Fruit fly (Drosophila melanogaster): Measurements from ENCODE around the gene wrm2.

DNA sequence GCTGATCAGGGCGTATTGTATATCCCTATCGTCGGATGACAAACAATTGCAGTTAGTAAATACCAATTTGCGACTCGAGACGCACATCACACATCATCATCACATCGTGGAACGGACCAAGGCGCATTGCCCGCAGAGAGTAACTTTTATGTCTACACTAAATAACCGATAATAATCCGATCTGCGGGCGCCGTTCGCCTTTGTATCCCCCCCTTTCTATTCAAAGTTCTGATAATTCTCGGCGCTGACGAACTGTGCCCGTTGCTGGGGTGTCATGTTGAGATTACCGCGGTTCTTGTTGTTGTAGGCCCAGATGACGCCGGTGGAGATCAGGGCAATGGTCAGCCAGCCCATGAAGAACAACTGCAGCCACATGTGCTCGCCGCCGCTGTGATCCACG lies 8.3 kb downstream of the wrm2 start:
- TF ChIP-seq Blimp-1 (GFP tag; optimal IDR thresholded peaks at IDR 0.05) (no peak), Met (GFP tag; optimal IDR thresholded peaks at IDR 0.05) (no peak), Ets21C (GFP tag; optimal IDR thresholded peaks at IDR 0.05) (no peak), CG6808 (GFP tag; optimal IDR thresholded peaks at IDR 0.05) (no peak), pdm3 (GFP tag; optimal IDR thresholded peaks at IDR 0.05) (no peak), dsx (GFP tag; optimal IDR thresholded peaks at IDR 0.05; ENCODE audit: poor library complexity, severe bottlenecking) (no peak), CG31627 (GFP tag; optimal IDR thresholded peaks at IDR 0.05) (no peak), svp (GFP tag) (no peak), CG11902 (GFP tag; optimal IDR thresholded peaks at IDR 0.05) (no peak), Ets96B (tag; optimal IDR thresholded peaks at IDR 0.05) (no peak), Eip75B (GFP tag; optimal IDR thresholded peaks at IDR 0.05) (no peak), CG4318 (GFP tag; optimal IDR thresholded peaks at IDR 0.05) (no peak)
